Comparison of ENCODE assay signal across 5 fruit fly cellular contexts in the genomic region with DNA sequence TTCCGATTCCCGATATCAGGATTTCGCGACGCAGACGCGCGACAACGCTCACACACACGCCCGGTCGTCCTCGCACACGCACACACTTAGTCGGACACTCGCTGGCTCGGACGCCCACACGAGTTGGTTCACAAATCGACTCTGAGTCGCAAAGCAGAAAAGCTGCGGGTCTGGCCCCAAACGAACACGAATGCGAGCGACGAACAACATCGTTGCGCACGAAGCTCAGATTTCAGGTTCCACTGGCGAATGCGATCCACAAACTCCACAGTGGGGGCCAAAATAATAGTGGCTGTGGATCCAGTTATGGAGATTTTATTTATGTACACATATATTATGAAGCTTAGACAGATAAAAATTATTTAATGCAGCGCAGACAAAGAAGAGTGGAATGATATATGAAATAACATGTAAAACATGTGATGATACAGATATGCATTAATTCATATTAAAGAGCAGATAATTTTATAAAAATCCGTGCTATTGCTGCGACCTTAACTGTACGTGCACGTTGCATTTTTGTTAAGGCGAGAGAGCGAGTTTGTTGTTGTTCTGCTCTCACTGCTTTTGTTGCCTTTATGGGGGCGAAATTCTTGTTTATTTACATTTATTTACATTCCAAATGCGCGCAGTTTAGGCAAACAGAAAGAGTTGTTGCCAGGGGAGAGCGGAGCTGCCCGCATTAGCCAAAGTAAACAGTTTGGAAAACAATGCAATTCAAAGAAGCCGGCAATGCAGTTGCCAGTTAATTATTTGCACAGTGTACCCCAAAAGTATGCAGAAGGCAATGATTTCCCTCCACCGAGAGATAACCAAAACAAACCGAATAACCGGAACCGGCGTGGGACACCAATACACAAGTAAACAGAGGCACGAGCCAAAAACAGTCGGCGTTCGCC.
TF ChIP-seq lines count a peak whose summit lies in the region.

No protein-coding gene starts in this region.

- TF ChIP-seq CTCF in whole organism, embryonic (GFP tag; optimal IDR thresholded peaks at IDR 0.05; lab: Kevin White, UChicago): peak; percentile 41

TF ChIP-seq in whole organism, adult, 20 proteins besides CTCF, POLR2A, EP300 and RAD21 (continues in another document):
- TF ChIP-seq cnc (optimal IDR thresholded peaks at IDR 0.05; lab: Kevin White, UChicago) (no peak), kay (GFP tag; lab: Kevin White, UChicago; ENCODE audit: borderline replicate concordance) (peak; percentile 46), Crg-1 (GFP tag; optimal IDR thresholded peaks at IDR 0.05; lab: Kevin White, UChicago) (peak; percentile 21), toe (GFP tag; optimal IDR thresholded peaks at IDR 0.05; lab: Kevin White, UChicago) (peak; percentile 90), bab1 (GFP tag; optimal IDR thresholded peaks at IDR 0.05; lab: Kevin White, UChicago) (peak; percentile 95), CG14711 (tag; optimal IDR thresholded peaks at IDR 0.05; lab: Kevin White, UChicago) (peak; percentile 82), CG5204 (GFP tag; optimal IDR thresholded peaks at IDR 0.05; lab: Kevin White, UChicago) (peak; percentile 12), tj (GFP tag; optimal IDR thresholded peaks at IDR 0.05; lab: Kevin White, UChicago) (peak; percentile 2), Clk (GFP tag; optimal IDR thresholded peaks at IDR 0.05; lab: Kevin White, UChicago) (peak; percentile 82), CG1620 (GFP tag; optimal IDR thresholded peaks at IDR 0.05; lab: Kevin White, UChicago) (peak; percentile 44), Mnt (GFP tag; optimal IDR thresholded peaks at IDR 0.05; lab: Kevin White, UChicago) (no peak), CG7045 (GFP tag; optimal IDR thresholded peaks at IDR 0.05; lab: Kevin White, UChicago) (peak; percentile 93), CG12768 (GFP tag; optimal IDR thresholded peaks at IDR 0.05; lab: Kevin White, UChicago) (peak; percentile 90), CG7101 (tag; optimal IDR thresholded peaks at IDR 0.05; lab: Kevin White, UChicago) (peak; percentile 68), cic (GFP tag; optimal IDR thresholded peaks at IDR 0.05; lab: Kevin White, UChicago) (peak; percentile 67), Hr96 (GFP tag; optimal IDR thresholded peaks at IDR 0.05; lab: Kevin White, UChicago) (peak; percentile 86)

TF ChIP-seq in whole organism, embryonic, 481 proteins besides CTCF, POLR2A, EP300 and RAD21 (continues in another document):
- peak; percentile 72 for TF ChIP-seq CG6272 (GFP tag; IDR thresholded peaks at IDR 0.05; lab: Robert Waterston, UW)
- TF ChIP-seq CG13894 (tag; optimal IDR thresholded peaks at IDR 0.05; lab: Kevin White, UChicago): peak; percentile 98
- peak; percentile 46 for TF ChIP-seq CG33213 (GFP tag; optimal IDR thresholded peaks at IDR 0.05; lab: Kevin White, UChicago)
- TF ChIP-seq CG10267 (tag; optimal IDR thresholded peaks at IDR 0.05; lab: Kevin White, UChicago): peak; percentile 89
- TF ChIP-seq CG17612 (GFP tag; IDR thresholded peaks at IDR 0.05; lab: Robert Waterston, UW): peak; percentile 66; the same call in 1 of the 2 replicates
- TF ChIP-seq CG15601 (tag; optimal IDR thresholded peaks at IDR 0.05; lab: Kevin White, UChicago): peak; percentile 88
- no peak for TF ChIP-seq Hr39 (optimal IDR thresholded peaks at IDR 0.05; lab: Kevin White, UChicago)
- peak; percentile 67 for TF ChIP-seq Dip3 (GFP tag; optimal IDR thresholded peaks at IDR 0.05; lab: Kevin White, UChicago)
- peak; percentile 74; the same call in 1 of the 3 replicates for TF ChIP-seq ase (GFP tag; IDR thresholded peaks at IDR 0.05; lab: Robert Waterston, UW)
- peak; percentile 81 for TF ChIP-seq MTF-1 (GFP tag; optimal IDR thresholded peaks at IDR 0.05; lab: Kevin White, UChicago; ENCODE audit: borderline replicate concordance)
- peak; percentile 78 for TF ChIP-seq Fer1 (GFP tag; optimal IDR thresholded peaks at IDR 0.05; lab: Kevin White, UChicago)
- TF ChIP-seq CG1233 (GFP tag; optimal IDR thresholded peaks at IDR 0.05; lab: Kevin White, UChicago): peak; percentile 55
- peak; percentile 46 for TF ChIP-seq Nf-YB (GFP tag; optimal IDR thresholded peaks at IDR 0.05; lab: Kevin White, UChicago)
- no peak for TF ChIP-seq luna (GFP tag; optimal IDR thresholded peaks at IDR 0.05; lab: Kevin White, UChicago)
- TF ChIP-seq kay (GFP tag; optimal IDR thresholded peaks at IDR 0.05; lab: Kevin White, UChicago): peak; percentile 26

TF ChIP-seq in whole organism, prepupa, 60 proteins besides CTCF, POLR2A, EP300 and RAD21 (continues in another document):
- TF ChIP-seq CG11294 (GFP tag; IDR thresholded peaks at IDR 0.05; lab: Robert Waterston, UW) (peak; percentile 91), Hr39 (GFP tag; optimal IDR thresholded peaks at IDR 0.05; lab: Kevin White, UChicago) (peak; percentile 58), CG6276 (GFP tag; optimal IDR thresholded peaks at IDR 0.05; lab: Kevin White, UChicago) (peak; percentile 97), Smox (GFP tag; optimal IDR thresholded peaks at IDR 0.05; lab: Kevin White, UChicago) (peak; percentile 92), fd59A (GFP tag; optimal IDR thresholded peaks at IDR 0.05; lab: Kevin White, UChicago) (no peak), Eip75B (GFP tag; optimal IDR thresholded peaks at IDR 0.05; lab: Kevin White, UChicago) (peak; percentile 97), CG8632 (GFP tag; optimal IDR thresholded peaks at IDR 0.05; lab: Kevin White, UChicago) (peak; percentile 91), CG3032 (tag; optimal IDR thresholded peaks at IDR 0.05; lab: Kevin White, UChicago) (peak; percentile 97), spab (GFP tag; optimal IDR thresholded peaks at IDR 0.05; lab: Kevin White, UChicago) (peak; percentile 96), eg (GFP tag; IDR thresholded peaks at IDR 0.05; lab: Robert Waterston, UW) (peak; percentile 94), Hr4 (GFP tag; optimal IDR thresholded peaks at IDR 0.05; lab: Kevin White, UChicago) (peak; percentile 96), Blimp-1 (GFP tag; optimal IDR thresholded peaks at IDR 0.05; lab: Kevin White, UChicago) (peak; percentile 82), CG11902 (GFP tag; optimal IDR thresholded peaks at IDR 0.05; lab: Kevin White, UChicago) (peak; percentile 91), CG16779 (tag; optimal IDR thresholded peaks at IDR 0.05; lab: Kevin White, UChicago) (peak; percentile 95), Eip78C (GFP tag; lab: Kevin White, UChicago) (peak; percentile 100), dac (GFP tag; optimal IDR thresholded peaks at IDR 0.05; lab: Kevin White, UChicago) (peak; percentile 82), Eip93F (GFP tag; optimal IDR thresholded peaks at IDR 0.05; lab: Kevin White, UChicago) (peak; percentile 53)

TF ChIP-seq in whole organism, pupa, 21 proteins besides CTCF, POLR2A, EP300 and RAD21 (continues in another document):
- TF ChIP-seq CG8301 (tag; optimal IDR thresholded peaks at IDR 0.05; lab: Kevin White, UChicago) (peak; percentile 97), fd96Ca (GFP tag; IDR thresholded peaks at IDR 0.05; lab: Robert Waterston, UW) (peak; percentile 89), CG32121 (GFP tag; IDR thresholded peaks at IDR 0.05; lab: Robert Waterston, UW) (peak; percentile 94), CG12605 (GFP tag; IDR thresholded peaks at IDR 0.05; lab: Robert Waterston, UW) (peak; percentile 91), CG17806 (tag; optimal IDR thresholded peaks at IDR 0.05; lab: Kevin White, UChicago) (peak; percentile 97), D1 (tag; optimal IDR thresholded peaks at IDR 0.05; lab: Kevin White, UChicago) (peak; percentile 92), CG15710 (tag; optimal IDR thresholded peaks at IDR 0.05; lab: Kevin White, UChicago) (peak; percentile 10), Ets98B (GFP tag; IDR thresholded peaks at IDR 0.05; lab: Robert Waterston, UW) (peak; percentile 92), rn (GFP tag; IDR thresholded peaks at IDR 0.05; lab: Robert Waterston, UW) (peak; percentile 78), CG10348 (GFP tag; IDR thresholded peaks at IDR 0.05; lab: Robert Waterston, UW) (peak; percentile 43; the same call in 1 of the 2 replicates), CG8159 (tag; optimal IDR thresholded peaks at IDR 0.05; lab: Kevin White, UChicago) (peak; percentile 97), EcR (GFP tag; optimal IDR thresholded peaks at IDR 0.05; lab: Kevin White, UChicago) (peak; percentile 59), Pif1B (GFP tag; optimal IDR thresholded peaks at IDR 0.05; lab: Kevin White, UChicago) (peak; percentile 96), CG34367 (tag; optimal IDR thresholded peaks at IDR 0.05; lab: Kevin White, UChicago) (peak; percentile 77), CG9948 (tag; optimal IDR thresholded peaks at IDR 0.05; lab: Kevin White, UChicago) (peak; percentile 97), Snoo (tag; optimal IDR thresholded peaks at IDR 0.05; lab: Kevin White, UChicago) (peak; percentile 96), CG4496 (GFP tag; IDR thresholded peaks at IDR 0.05; lab: Robert Waterston, UW) (peak; percentile 95), CG14655 (GFP tag; optimal IDR thresholded peaks at IDR 0.05; lab: Kevin White, UChicago) (peak; percentile 97)

TF ChIP-seq in whole organism, wandering third instar larva, 38 proteins besides CTCF, POLR2A, EP300 and RAD21 (continues in another document):
- TF ChIP-seq sv (GFP tag; optimal IDR thresholded peaks at IDR 0.05; lab: Kevin White, UChicago) (peak; percentile 55), Rel (GFP tag; optimal IDR thresholded peaks at IDR 0.05; lab: Kevin White, UChicago) (peak; percentile 69), Rel (tag; optimal IDR thresholded peaks at IDR 0.05; lab: Kevin White, UChicago) (peak; percentile 77), N (GFP tag; optimal IDR thresholded peaks at IDR 0.05; lab: Kevin White, UChicago) (peak; percentile 22), Dfd (GFP tag; optimal IDR thresholded peaks at IDR 0.05; lab: Kevin White, UChicago) (no peak), Myc (optimal IDR thresholded peaks at IDR 0.05; lab: Kevin White, UChicago) (no peak), psq (GFP tag; optimal IDR thresholded peaks at IDR 0.05; lab: Kevin White, UChicago) (peak; percentile 78), OdsH (GFP tag; optimal IDR thresholded peaks at IDR 0.05; lab: Kevin White, UChicago) (no peak), brk (GFP tag; optimal IDR thresholded peaks at IDR 0.05; lab: Kevin White, UChicago) (peak; percentile 76), jim (GFP tag; optimal IDR thresholded peaks at IDR 0.05; lab: Kevin White, UChicago) (no peak), foxo (GFP tag; optimal IDR thresholded peaks at IDR 0.05; lab: Kevin White, UChicago) (peak in 1 of 2 experiments; percentile 90), CrebA (GFP tag; optimal IDR thresholded peaks at IDR 0.05; lab: Kevin White, UChicago; ENCODE audit: borderline replicate concordance) (peak; percentile 69), CG32264 (GFP tag; optimal IDR thresholded peaks at IDR 0.05; lab: Kevin White, UChicago) (peak; percentile 84), usp (GFP tag; optimal IDR thresholded peaks at IDR 0.05; lab: Kevin White, UChicago) (no peak), Hr83 (GFP tag; optimal IDR thresholded peaks at IDR 0.05; lab: Kevin White, UChicago; ENCODE audit: poor library complexity, severe bottlenecking) (peak; percentile 69), dmrt93B (GFP tag; optimal IDR thresholded peaks at IDR 0.05; lab: Kevin White, UChicago) (peak; percentile 86), Mio (GFP tag; optimal IDR thresholded peaks at IDR 0.05; lab: Kevin White, UChicago) (no peak), CG9705 (GFP tag; optimal IDR thresholded peaks at IDR 0.05; lab: Kevin White, UChicago) (peak; percentile 91), GATAd (GFP tag; optimal IDR thresholded peaks at IDR 0.05; lab: Kevin White, UChicago) (no peak), Hnf4 (GFP tag; optimal IDR thresholded peaks at IDR 0.05; lab: Kevin White, UChicago) (no peak)
